Worm (Caenorhabditis elegans): ENCODE data around the gene fbxb-96.

DNA sequence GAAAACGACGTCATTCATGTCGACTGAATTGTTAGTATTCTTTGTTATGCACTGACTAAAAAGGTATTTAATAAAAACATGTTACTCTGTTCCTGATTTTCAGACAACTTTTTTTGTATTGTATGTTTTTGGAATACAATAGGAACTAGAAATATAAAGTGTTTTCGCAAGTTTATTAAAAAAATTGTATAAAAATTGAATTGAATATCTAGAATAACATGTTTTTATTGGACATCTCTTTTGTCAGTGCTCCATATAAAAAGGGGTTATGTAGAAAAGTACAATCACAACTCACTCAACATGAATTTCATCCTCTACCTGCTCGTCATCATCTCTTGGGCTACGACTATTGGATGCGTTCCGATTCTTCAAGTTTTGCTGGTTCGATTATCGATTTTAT lies 45.1 kb upstream of the fbxb-96 start, which contains the start of gene C46F9.5:
- TF ChIP-seq nhr-28 (tag; optimal IDR thresholded peaks at IDR 0.05) (no peak), egl-27 (tag; optimal IDR thresholded peaks at IDR 0.05) (no peak), sea-2 (GFP tag; optimal IDR thresholded peaks at IDR 0.05) (no peak), pha-4 (tag; optimal IDR thresholded peaks at IDR 0.05) (no peak), nhr-11 (tag; optimal IDR thresholded peaks at IDR 0.05) (no peak), ceh-82 (tag; optimal IDR thresholded peaks at IDR 0.05) (no peak), fos-1 (tag; optimal IDR thresholded peaks at IDR 0.05) (no peak), aly-2 (tag; optimal IDR thresholded peaks at IDR 0.05) (no peak), nhr-77 (tag; optimal IDR thresholded peaks at IDR 0.05) (no peak), unc-62 (GFP tag; optimal IDR thresholded peaks at IDR 0.05) (no peak), elt-2 (tag; optimal IDR thresholded peaks at IDR 0.05) (no peak), unc-39 (tag; optimal IDR thresholded peaks at IDR 0.05) (no peak), ztf-4 (tag; optimal IDR thresholded peaks at IDR 0.05) (no peak), tbx-2 (tag; optimal IDR thresholded peaks at IDR 0.05) (no peak)
